Fruit fly (Drosophila melanogaster) whole organism, embryonic: ENCODE data around the gene Tcs4.

Source experiments
- Atf6 ChIP-seq: fragments of 200-800 bp; sonication (Bioruptor generic); IDR thresholded peaks from 2 replicates; pipeline ENCODE4 v1.3.6; 2022; ENCODE audit warnings: missing biosample characterization, missing genetic modification characterization
- Awh ChIP-seq: fragments of 200-800 bp; sonication (Bioruptor generic); IDR thresholded peaks from 2 replicates; pipeline ENCODE4, ENCODE4 v1.3.6; 2022; ENCODE audit warnings: missing biosample characterization, missing genetic modification characterization
- CG10321 ChIP-seq: fragments of 200-800 bp; sonication (Bioruptor generic); IDR thresholded peaks from 2 replicates; pipeline ENCODE4 v1.3.6; 2022; ENCODE audit warnings: missing biosample characterization, missing genetic modification characterization
- CG11695 ChIP-seq: fragments of 200-800 bp; sonication (Bioruptor generic); IDR thresholded peaks from 3 replicates; pipeline ENCODE4 v1.3.6; 2022; ENCODE audit warnings: missing biosample characterization, missing genetic modification characterization
- CG12071 ChIP-seq: fragments of 200-800 bp; sonication (Bioruptor generic); optimal IDR thresholded peaks from 3 replicates; lab custom pipeline; 2018; ENCODE audit warnings: missing biosample characterization, mild to moderate bottlenecking, missing genetic modification characterization
- CG12744 ChIP-seq: fragments of 200-800 bp; sonication (Bioruptor generic); optimal IDR thresholded peaks from 2 replicates; lab custom pipeline; 2016; ENCODE audit warnings: missing biosample characterization, missing genetic modification characterization
- CG12942 ChIP-seq: fragments of 200-800 bp; sonication (Bioruptor generic); optimal IDR thresholded peaks from 3 replicates; lab custom pipeline; 2016; ENCODE audit warnings: missing biosample characterization, missing genetic modification characterization
- CG13424 ChIP-seq: fragments of 200-800 bp; sonication (Bioruptor generic); optimal IDR thresholded peaks from 2 replicates; lab custom pipeline; 2019; ENCODE audit warnings: missing biosample characterization, mild to moderate bottlenecking, missing genetic modification characterization, moderate library complexity
- CG14441 ChIP-seq: fragments of 200-800 bp; sonication (Bioruptor generic); IDR thresholded peaks from 2 replicates; pipeline ENCODE4 v1.3.6; 2022; ENCODE audit warnings: missing biosample characterization, missing genetic modification characterization
- CG1603 ChIP-seq: fragments of 200-800 bp; sonication (Bioruptor generic); optimal IDR thresholded peaks from 2 replicates; lab custom pipeline; 2019; ENCODE audit warnings: missing biosample characterization, mild to moderate bottlenecking, missing genetic modification characterization, moderate library complexity
- CG17802 ChIP-seq: fragments of 200-800 bp; sonication (Bioruptor generic); optimal IDR thresholded peaks from 2 replicates; lab custom pipeline; 2018; ENCODE audit warnings: missing biosample characterization, mild to moderate bottlenecking, missing genetic modification characterization, moderate library complexity
- CG17829 ChIP-seq: fragments of 200-800 bp; optimal IDR thresholded peaks from 2 replicates; lab custom pipeline; 2019; ENCODE audit warnings: missing biosample characterization, mild to moderate bottlenecking, missing genetic modification characterization, moderate library complexity
- CG18619 ChIP-seq: fragments of 200-800 bp; sonication (Bioruptor generic); optimal IDR thresholded peaks from 3 replicates; lab custom pipeline; 2017; ENCODE audit warnings: missing biosample characterization, mild to moderate bottlenecking, missing genetic modification characterization
- CG31441 ChIP-seq: fragments of 200-800 bp; sonication (Bioruptor generic); IDR thresholded peaks from 2 replicates; pipeline ENCODE4 v1.3.6; 2022; ENCODE audit warnings: missing biosample characterization, missing genetic modification characterization
- CG3407 ChIP-seq: fragments of 200-800 bp; sonication (Bioruptor generic); optimal IDR thresholded peaks from 2 replicates; lab custom pipeline; 2018; ENCODE audit warnings: missing biosample characterization, mild to moderate bottlenecking, missing genetic modification characterization
- CG6654 ChIP-seq: fragments of 200-800 bp; sonication (Bioruptor generic); optimal IDR thresholded peaks from 2 replicates; lab custom pipeline; 2017; ENCODE audit warnings: missing biosample characterization, mild to moderate bottlenecking, missing genetic modification characterization
- CG6683 ChIP-seq: fragments of 200-800 bp; sonication (Bioruptor generic); optimal IDR thresholded peaks from 2 replicates; lab custom pipeline; 2017; ENCODE audit warnings: missing biosample characterization, mild to moderate bottlenecking, missing genetic modification characterization, missing genetic modification reagents
- CG6765 ChIP-seq: fragments of 200-800 bp; sonication (Bioruptor generic); optimal IDR thresholded peaks from 3 replicates; lab custom pipeline; 2017; ENCODE audit warnings: missing biosample characterization, mild to moderate bottlenecking, missing genetic modification characterization
- CG6791 ChIP-seq: fragments of 200-800 bp; sonication (Bioruptor generic); IDR thresholded peaks from 3 replicates; pipeline ENCODE4 v1.3.6; 2022; ENCODE audit warnings: missing biosample characterization, missing genetic modification characterization; ENCODE audit not compliant: partially characterized antibody
- CG6854 ChIP-seq: fragments of 200-800 bp; sonication (Bioruptor generic); optimal IDR thresholded peaks from 3 replicates; lab custom pipeline; 2017; ENCODE audit warnings: missing biosample characterization, mild to moderate bottlenecking, missing genetic modification characterization
- CG8089 ChIP-seq: fragments of 200-800 bp; sonication (Bioruptor generic); optimal IDR thresholded peaks from 3 replicates; lab custom pipeline; 2016; ENCODE audit warnings: missing biosample characterization, missing genetic modification characterization
- CG9932 ChIP-seq: fragments of 200-800 bp; sonication (Bioruptor generic); IDR thresholded peaks from 2 replicates; pipeline ENCODE4 v1.3.6; 2022; ENCODE audit warnings: missing biosample characterization, missing genetic modification characterization
- CTCF ChIP-seq: fragments of 200-800 bp; sonication (Bioruptor generic); optimal IDR thresholded peaks from 2 replicates; lab custom pipeline; 2017; ENCODE audit warnings: missing biosample characterization, mild to moderate bottlenecking, missing genetic modification characterization, moderate library complexity
- Camta ChIP-seq: fragments of 200-800 bp; sonication (Bioruptor generic); optimal IDR thresholded peaks from 2 replicates; lab custom pipeline; 2016; ENCODE audit warnings: missing biosample characterization, missing genetic modification characterization
- CoRest ChIP-seq: fragments of 200-800 bp; sonication (Bioruptor generic); optimal IDR thresholded peaks from 3 replicates; lab custom pipeline; 2018; ENCODE audit warnings: missing biosample characterization, mild to moderate bottlenecking, missing genetic modification characterization, moderate library complexity
- Dp ChIP-seq: fragments of 200-800 bp; sonication (Bioruptor generic); optimal IDR thresholded peaks from 2 replicates; lab custom pipeline; 2018; ENCODE audit warnings: missing biosample characterization, mild to moderate bottlenecking, missing genetic modification characterization, moderate library complexity
- ERR ChIP-seq: fragments of 200-800 bp; sonication (Bioruptor generic); optimal IDR thresholded peaks from 2 replicates; lab custom pipeline; 2016; ENCODE audit warnings: missing biosample characterization, missing genetic modification characterization
- HLH4C ChIP-seq: fragments of 200-800 bp; sonication (Bioruptor generic); IDR thresholded peaks from 3 replicates; pipeline ENCODE4 v1.3.6; 2022; ENCODE audit warnings: missing biosample characterization, missing genetic modification characterization; ENCODE audit not compliant: partially characterized antibody
- Hr51 ChIP-seq, 2 experiments: fragments of 200-800 bp; sonication (Bioruptor generic); optimal IDR thresholded peaks; 2 replicates in 1 of 2; 3 replicates in 1 of 2; lab custom pipeline; 2016 to 2018; ENCODE audit warnings: missing biosample characterization in 2 of 2, missing genetic modification characterization in 2 of 2, mild to moderate bottlenecking in 1 of 2, moderate library complexity in 1 of 2
- Hr78 ChIP-seq, 2 experiments: fragments of 200-800 bp in 1 of 2; fragments of >200 bp in 1 of 2; sonication (Bioruptor generic) in 1 of 2; optimal IDR thresholded peaks; 2 replicates each; lab custom pipeline; 2017 to 2019; ENCODE audit warnings: missing biosample characterization in 2 of 2, missing genetic modification characterization in 2 of 2, mild to moderate bottlenecking in 1 of 2, moderate library complexity in 1 of 2
- MBD-R2 ChIP-seq: fragments of 200-800 bp; sonication (Bioruptor generic); IDR thresholded peaks from 2 replicates; pipeline ENCODE4 v1.3.6; 2022; ENCODE audit warnings: missing biosample characterization, missing genetic modification characterization
- Med ChIP-seq: fragments of 200-800 bp; sonication (Bioruptor generic); peaks from one replicate; lab custom pipeline; 2016; ENCODE audit warnings: missing biosample characterization, missing genetic modification characterization, mild to moderate bottlenecking, inconsistent platforms, moderate library complexity
- Meics ChIP-seq: fragments of 200-800 bp; sonication (Bioruptor generic); optimal IDR thresholded peaks from 2 replicates; lab custom pipeline; 2017; ENCODE audit warnings: missing biosample characterization, mild to moderate bottlenecking, missing genetic modification characterization
- Mrtf ChIP-seq: fragments of 200-800 bp; sonication (Bioruptor generic); IDR thresholded peaks from 3 replicates; pipeline ENCODE4 v1.3.6; 2022; ENCODE audit warnings: missing biosample characterization, missing genetic modification characterization
- Rfx ChIP-seq: fragments of 200-800 bp; sonication (Bioruptor generic); IDR thresholded peaks from 2 replicates; pipeline ENCODE4 v1.3.6; 2022; ENCODE audit warnings: missing biosample characterization, missing genetic modification characterization
- ci ChIP-seq: fragments of 200-800 bp; sonication (Bioruptor generic); IDR thresholded peaks from 3 replicates; pipeline ENCODE4 v1.3.6; 2022; ENCODE audit warnings: missing biosample characterization, missing genetic modification characterization
- crp ChIP-seq, 2 experiments: fragments of 200-800 bp; sonication (Bioruptor generic); optimal IDR thresholded peaks; 2 replicates in 1 of 2; 3 replicates in 1 of 2; lab custom pipeline; 2017; ENCODE audit warnings: missing biosample characterization in 2 of 2, missing genetic modification characterization in 2 of 2, mild to moderate bottlenecking in 1 of 2, moderate library complexity in 1 of 2
- dan ChIP-seq: fragments of 200-800 bp; sonication (Bioruptor generic); IDR thresholded peaks from 2 replicates; pipeline ENCODE4 v1.3.6; 2022; ENCODE audit warnings: missing biosample characterization, missing genetic modification characterization
- kah ChIP-seq: fragments of 200-800 bp; sonication (Bioruptor generic); optimal IDR thresholded peaks from 2 replicates; lab custom pipeline; 2018; ENCODE audit warnings: missing biosample characterization, mild to moderate bottlenecking, missing genetic modification characterization
- knrl ChIP-seq: fragments of 200-800 bp; sonication (Bioruptor generic); IDR thresholded peaks from 3 replicates; pipeline ENCODE4 v1.3.6; 2022; ENCODE audit warnings: missing biosample characterization, missing genetic modification characterization; ENCODE audit not compliant: partially characterized antibody
- lbe ChIP-seq: fragments of 200-800 bp; sonication (Bioruptor generic); optimal IDR thresholded peaks from 2 replicates; lab custom pipeline; 2016; ENCODE audit warnings: missing biosample characterization, mild to moderate bottlenecking, missing genetic modification characterization
- mirr ChIP-seq: fragments of 200-800 bp; sonication (Bioruptor generic); optimal IDR thresholded peaks from 3 replicates; lab custom pipeline; 2018; ENCODE audit warnings: missing biosample characterization, mild to moderate bottlenecking, missing genetic modification characterization
- nom ChIP-seq: fragments of 200-800 bp; sonication (Bioruptor generic); optimal IDR thresholded peaks from 2 replicates; lab custom pipeline; 2017; ENCODE audit warnings: missing biosample characterization, missing genetic modification characterization, mild to moderate bottlenecking, moderate library complexity, missing genetic modification reagents
- org-1 ChIP-seq: fragments of 200-800 bp; sonication (Bioruptor generic); optimal IDR thresholded peaks from 2 replicates; lab custom pipeline; 2017; ENCODE audit warnings: missing biosample characterization, missing genetic modification characterization
- pfk ChIP-seq: fragments of 200-800 bp; sonication (Bioruptor generic); optimal IDR thresholded peaks from 2 replicates; lab custom pipeline; 2018; ENCODE audit warnings: missing biosample characterization, mild to moderate bottlenecking, missing genetic modification characterization, moderate library complexity
- sens ChIP-seq: fragments of 200-800 bp; sonication (Bioruptor generic); peaks from one replicate; lab custom pipeline; 2016; ENCODE audit warnings: missing biosample characterization, missing genetic modification characterization
- slou ChIP-seq: fragments of 200-800 bp; sonication (Bioruptor generic); optimal IDR thresholded peaks from 3 replicates; lab custom pipeline; 2016; ENCODE audit warnings: missing biosample characterization, missing genetic modification characterization
- trh ChIP-seq: fragments of 200-800 bp; sonication (Bioruptor generic); optimal IDR thresholded peaks from 2 replicates; lab custom pipeline; 2016; ENCODE audit warnings: missing biosample characterization, missing genetic modification characterization
- usp ChIP-seq: fragments of >200 bp; optimal IDR thresholded peaks from 2 replicates; lab custom pipeline; 2017; ENCODE audit warnings: missing biosample characterization, missing genetic modification characterization
- vfl ChIP-seq: fragments of 200-800 bp; sonication (Bioruptor generic); optimal IDR thresholded peaks from 2 replicates; lab custom pipeline; 2016; ENCODE audit warnings: missing biosample characterization, missing genetic modification characterization
- zen ChIP-seq: fragments of 200-800 bp; sonication (Bioruptor generic); optimal IDR thresholded peaks from 3 replicates; lab custom pipeline; 2018; ENCODE audit warnings: missing biosample characterization, mild to moderate bottlenecking, missing genetic modification characterization, moderate library complexity

Tcs4 gene

dm6 chrX:19666991-19667409 lies 34.6 kb downstream of the Tcs4 start, which contains the start of gene Zw (continued):
- TF ChIP-seq CG13424 (tag; lab: Kevin White, UChicago) (peak; percentile 39), CG3407 (GFP tag; lab: Kevin White, UChicago) (no peak), MBD-R2 (GFP tag; lab: Robert Waterston, UW) (peak; percentile 38; the same call in 1 of the 2 replicates), CG6854 (GFP tag; lab: Kevin White, UChicago) (no peak), Awh (GFP tag; lab: Robert Waterston, UW) (no peak), dan (0 out of 2 replicates have a peak, but pooled peaks have one; percentile 8), CG11695 (GFP tag; lab: Robert Waterston, UW) (no peak), kah (GFP tag; lab: Kevin White, UChicago) (no peak), CG12744 (GFP tag; lab: Kevin White, UChicago) (peak; percentile 36), ERR (GFP tag; lab: Kevin White, UChicago) (no peak), nom (GFP tag; lab: Kevin White, UChicago) (peak; percentile 11), CG10321 (GFP tag; lab: Robert Waterston, UW) (no peak), CG6683 (GFP tag; lab: Kevin White, UChicago) (no peak), CoRest (tag; lab: Kevin White, UChicago) (peak; percentile 43), Meics (peak; percentile 25), org-1 (GFP tag; lab: Kevin White, UChicago) (no peak), Hr78 (GFP tag; optimal IDR thresholded peaks at IDR 0.05; lab: Kevin White, UChicago) (no peak), CG6791 (GFP tag; lab: Robert Waterston, UW) (0 out of 3 replicates have a peak, but pooled peaks have one; percentile 22), CG31441 (no peak), CG6765 (GFP tag; lab: Kevin White, UChicago) (no peak), Dp (GFP tag; lab: Kevin White, UChicago) (no peak), Hr51 (GFP tag; optimal IDR thresholded peaks at IDR 0.05; lab: Kevin White, UChicago) (peak; percentile 2 to 3), CG18619 (GFP tag; lab: Kevin White, UChicago) (peak; percentile 16), CG9932 (GFP tag; lab: Robert Waterston, UW) (peak; percentile 88), Atf6 (GFP tag; lab: Robert Waterston, UW) (no peak), knrl (GFP tag; lab: Robert Waterston, UW) (peak; percentile 46; the same call in 2 of the 3 replicates), CG12071 (GFP tag; lab: Kevin White, UChicago) (peak; percentile 9), CG17829 (tag; lab: Kevin White, UChicago) (peak; percentile 18), Camta (GFP tag; lab: Kevin White, UChicago) (no peak), ci (GFP tag; lab: Robert Waterston, UW) (peak; percentile 78), CG6654 (no peak), sens (GFP tag; lab: Kevin White, UChicago) (peak; percentile 81), vfl (GFP tag; lab: Kevin White, UChicago) (peak; percentile 44), usp (no peak), Mrtf (GFP tag; lab: Robert Waterston, UW) (peak; percentile 64; the same call in 2 of the 3 replicates), HLH4C (GFP tag; lab: Robert Waterston, UW) (no peak), Med (peak; percentile 88), zen (tag; lab: Kevin White, UChicago) (peak; percentile 20), lbe (GFP tag; lab: Kevin White, UChicago) (peak; percentile 40), mirr (GFP tag; lab: Kevin White, UChicago) (peak; percentile 46), CG12942 (GFP tag; lab: Kevin White, UChicago) (no peak), pfk (GFP tag; lab: Kevin White, UChicago) (no peak), trh (GFP tag; lab: Kevin White, UChicago) (no peak), slou (GFP tag; lab: Kevin White, UChicago) (no peak), crp (GFP tag; optimal IDR thresholded peaks at IDR 0.05; lab: Kevin White, UChicago) (peak in 1 of 2 experiments; percentile 70), Rfx (GFP tag; lab: Robert Waterston, UW) (peak; percentile 87), CG1603 (peak; percentile 53), CTCF (GFP tag; lab: Kevin White, UChicago) (no peak), CG14441 (GFP tag; lab: Robert Waterston, UW) (peak; percentile 40; the same call in 1 of the 2 replicates), CG8089 (GFP tag; lab: Kevin White, UChicago) (peak; percentile 10), CG17802 (tag; lab: Kevin White, UChicago) (no peak)
